Fruit fly (Drosophila melanogaster) S2 (cell line): ENCODE data around the gene CG12608.

ENCODE experiments used
- CTCF ChIP-seq, 2 experiments: fragments of >200 bp; optimal IDR thresholded peaks; 2 replicates each; lab custom pipeline; 2018

CG12608 gene

dm6 chrX:15296969-15297816 lies 47.2 kb downstream of the CG12608 start, which contains the start of gene gce:
Gene gce (plus strand): TSS chrX:15297766.
- TF ChIP-seq CTCF (optimal IDR thresholded peaks at IDR 0.05; lab: Kevin White, UChicago), result no peak
